Worm (Caenorhabditis elegans): Measurements from ENCODE around the gene Y116A8C.3.

DNA sequence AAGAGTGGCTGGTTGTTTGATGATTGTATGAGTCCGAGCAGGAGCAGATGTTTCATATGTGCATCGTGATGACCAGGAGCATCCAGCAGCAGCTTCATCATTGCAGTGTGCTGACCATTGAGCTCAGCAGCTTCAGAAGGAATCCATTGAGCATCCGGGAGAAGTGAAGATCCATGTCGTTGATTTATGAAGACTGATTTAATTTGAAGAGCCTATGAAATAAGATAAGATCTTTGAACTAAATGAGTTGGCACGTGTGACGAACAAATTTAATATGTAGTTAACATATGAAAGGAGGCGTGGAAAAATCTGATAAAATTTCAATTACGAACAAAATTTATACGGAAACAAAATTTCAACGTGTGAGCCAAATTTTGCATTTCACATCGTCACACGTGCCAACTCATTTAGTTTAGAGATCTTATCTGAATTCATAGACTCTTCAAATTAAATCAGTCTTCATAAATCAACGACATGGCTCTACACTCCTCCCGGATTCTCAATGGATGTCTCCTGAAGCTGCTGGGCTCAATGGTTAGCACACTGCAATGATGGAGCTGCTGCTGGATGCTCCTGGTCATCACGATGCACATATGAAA is 2.1 kb downstream of the Y116A8C.3 start, which contains the start of the genes Y116A8C.469 and Y116A8C.468:
- TF ChIP-seq nhr-76 (tag; optimal IDR thresholded peaks at IDR 0.05) (no peak), pha-4 (tag; optimal IDR thresholded peaks at IDR 0.05) (no peak), ceh-39 (tag; optimal IDR thresholded peaks at IDR 0.05) (no peak), lin-13 (tag; optimal IDR thresholded peaks at IDR 0.05) (no peak), nhr-237 (tag; optimal IDR thresholded peaks at IDR 0.05) (no peak), lsy-2 (tag; optimal IDR thresholded peaks at IDR 0.05) (no peak), elt-3 (tag; optimal IDR thresholded peaks at IDR 0.05) (no peak), mep-1 (tag; optimal IDR thresholded peaks at IDR 0.05) (no peak), bed-3 (GFP tag; optimal IDR thresholded peaks at IDR 0.05) (no peak), nhr-12 (tag; optimal IDR thresholded peaks at IDR 0.05) (no peak), ztf-11 (tag; optimal IDR thresholded peaks at IDR 0.05) (no peak), zip-8 (tag; optimal IDR thresholded peaks at IDR 0.05) (no peak)

Data from whole organism, mixed stage, embryonic.